Worm (Caenorhabditis elegans): ENCODE data around the gene T12A2.3.

Gene T12A2.3

DNA sequence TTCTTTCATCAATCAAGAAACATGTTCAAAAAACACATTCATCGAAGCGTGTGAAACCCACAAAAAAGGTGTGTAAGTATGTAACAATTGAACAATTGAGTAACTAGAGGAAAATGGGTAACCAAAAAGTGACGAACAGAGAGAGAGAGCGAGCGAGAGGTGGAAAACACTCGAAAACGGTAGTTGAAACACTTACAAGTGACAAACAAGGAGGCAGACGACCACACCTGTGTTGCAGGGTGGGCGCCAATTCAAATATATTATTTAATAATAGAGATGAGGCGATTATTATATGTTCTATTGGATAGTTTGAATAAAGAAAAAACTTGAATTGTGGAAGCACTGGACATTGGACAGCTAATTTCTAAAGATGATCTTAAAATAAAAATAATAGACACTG, 48.7 kb downstream of the T12A2.3 start:
- no peak for TF ChIP-seq nhr-11 (tag; optimal IDR thresholded peaks at IDR 0.05)
- peak; percentile 35 for TF ChIP-seq nhr-85 (tag)
- TF ChIP-seq dpl-1 (GFP tag; optimal IDR thresholded peaks at IDR 0.05), result peak; percentile 34 to 73 (median 46)
- TF ChIP-seq unc-62 (GFP tag; optimal IDR thresholded peaks at IDR 0.05), result no peak
- TF ChIP-seq tlp-1 (tag; optimal IDR thresholded peaks at IDR 0.05), result no peak
- no peak for TF ChIP-seq isw-1 (GFP tag; IDR thresholded peaks at IDR 0.05)
- peak; percentile 16 for TF ChIP-seq lin-15B (tag; optimal IDR thresholded peaks at IDR 0.05)
- TF ChIP-seq lsy-2 (tag; optimal IDR thresholded peaks at IDR 0.05), result peak in 1 of 2 experiments; percentile 9
- peak; percentile 10 for TF ChIP-seq blmp-1 (tag; optimal IDR thresholded peaks at IDR 0.05)
- no peak for TF ChIP-seq ceh-8 (GFP tag; optimal IDR thresholded peaks at IDR 0.05)
- no peak for TF ChIP-seq vab-15 (tag; optimal IDR thresholded peaks at IDR 0.05)
- TF ChIP-seq lin-14 (GFP tag; optimal IDR thresholded peaks at IDR 0.05), result peak; percentile 64
- no peak for TF ChIP-seq nhr-19 (GFP tag; conservative IDR thresholded peaks at IDR 0.05)
- peak; percentile 47 to 66 for TF ChIP-seq lin-35 (GFP tag; optimal IDR thresholded peaks at IDR 0.05)
- no peak for TF ChIP-seq nhr-71 (tag; optimal IDR thresholded peaks at IDR 0.05)
- no peak for TF ChIP-seq nhr-47 (tag; optimal IDR thresholded peaks at IDR 0.05)
- no peak for TF ChIP-seq snpc-4 (tag; optimal IDR thresholded peaks at IDR 0.05)
- no peak for TF ChIP-seq hpl-2 (GFP tag; optimal IDR thresholded peaks at IDR 0.05)
- TF ChIP-seq irx-1 (tag; optimal IDR thresholded peaks at IDR 0.05), result no peak
- no peak for TF ChIP-seq nhr-12 (tag; optimal IDR thresholded peaks at IDR 0.05)
- no peak for TF ChIP-seq nhr-237 (tag; optimal IDR thresholded peaks at IDR 0.05)
- TF ChIP-seq aha-1 (tag; optimal IDR thresholded peaks at IDR 0.05), result no peak
- TF ChIP-seq efl-1 (optimal IDR thresholded peaks at IDR 0.05), result peak in 1 of 2 experiments; percentile 50
- peak; percentile 70 to 95 for TF ChIP-seq efl-1 (GFP tag; optimal IDR thresholded peaks at IDR 0.05 in 1 of 2)
- TF ChIP-seq snu-23 (GFP tag; optimal IDR thresholded peaks at IDR 0.05), result peak; percentile 9
- no peak for TF ChIP-seq hlh-4 (tag; optimal IDR thresholded peaks at IDR 0.05)
- no peak for TF ChIP-seq ama-1 (optimal IDR thresholded peaks at IDR 0.05)

DNA sequence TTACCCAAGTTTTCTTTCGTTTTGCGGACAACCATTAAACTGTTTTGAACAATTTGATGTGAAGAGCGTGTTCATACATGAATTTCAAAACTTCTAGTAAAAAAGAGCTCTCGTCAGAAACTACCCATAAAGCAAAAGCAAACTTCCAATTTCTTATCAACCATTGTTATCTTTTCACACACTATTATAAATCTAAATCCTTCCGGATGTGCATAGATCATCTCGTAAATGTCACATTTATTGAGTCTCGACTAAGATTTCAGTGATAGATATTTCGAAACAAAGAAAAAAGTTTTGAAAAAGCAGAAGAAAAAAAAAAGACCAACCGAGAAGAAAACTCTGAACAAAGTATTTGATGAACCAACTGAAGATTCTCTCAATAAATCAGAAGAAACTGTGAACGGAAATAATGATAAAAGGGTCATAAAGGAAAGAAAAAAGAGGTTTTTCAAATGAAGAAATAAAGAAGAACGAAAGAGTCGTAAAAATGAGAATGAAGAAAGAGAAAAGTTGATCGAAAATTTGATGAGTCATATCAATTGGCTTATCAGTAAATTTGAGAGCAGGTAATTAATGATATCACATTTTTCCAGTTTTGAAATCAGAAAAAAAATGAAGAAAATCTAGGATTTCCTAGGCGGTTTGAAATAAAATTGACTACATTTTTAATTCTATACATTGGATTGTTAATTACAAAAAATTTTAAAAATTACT, 50.0 kb downstream of the T12A2.3 start:
- no peak for TF ChIP-seq aha-1 (tag; optimal IDR thresholded peaks at IDR 0.05)
- no peak for TF ChIP-seq mdl-1 (tag; optimal IDR thresholded peaks at IDR 0.05)
- TF ChIP-seq ces-1 (GFP tag; optimal IDR thresholded peaks at IDR 0.05), result no peak
- no peak for TF ChIP-seq C34B4.2 (tag; optimal IDR thresholded peaks at IDR 0.05)
- no peak for TF ChIP-seq unc-30 (tag; optimal IDR thresholded peaks at IDR 0.05)
- TF ChIP-seq snpc-4 (tag; optimal IDR thresholded peaks at IDR 0.05), result no peak
- TF ChIP-seq elt-2 (tag; optimal IDR thresholded peaks at IDR 0.05), result peak; percentile 34
- no peak for TF ChIP-seq ama-1 (optimal IDR thresholded peaks at IDR 0.05)
- peak; percentile 3 for TF ChIP-seq fos-1 (tag; optimal IDR thresholded peaks at IDR 0.05)
- TF ChIP-seq nhr-11 (tag; optimal IDR thresholded peaks at IDR 0.05), result no peak
- TF ChIP-seq C16A3.4 (tag; optimal IDR thresholded peaks at IDR 0.05), result no peak

All from whole organism, L1 larva.